Worm (Caenorhabditis elegans) whole organism, late embryonic: ENCODE data around the gene cdr-4.

ENCODE experiments used
- dmd-4 ChIP-seq: sonication (generic microtip); optimal IDR thresholded peaks from 2 replicates; lab custom pipeline; 2016; ENCODE audit warnings: borderline replicate concordance, missing genetic modification characterization, missing compliant biosample characterization
- ttx-3 ChIP-seq: sonication (generic microtip); optimal IDR thresholded peaks from 2 replicates; lab custom pipeline; 2016; ENCODE audit warnings: missing genetic modification reagents, missing genetic modification characterization, missing compliant biosample characterization
- unc-86 ChIP-seq: sonication (generic microtip); optimal IDR thresholded peaks from 2 replicates; lab custom pipeline; 2016; ENCODE audit warnings: missing genetic modification characterization, missing compliant biosample characterization

- no peak for TF ChIP-seq dmd-4
- TF ChIP-seq ttx-3 (tag; lab: Kevin White, UChicago) = no peak
- TF ChIP-seq unc-86 (tag; lab: Kevin White, UChicago) = no peak
Measured at ce11 chrV:12410416-12411001, 2.1 kb upstream of the cdr-4 start, which contains the start of gene hrg-2.
